Worm (Caenorhabditis elegans): ENCODE measurements around the gene klp-6.

ce11 chrIII:5074398-5074797, 43.7 kb downstream of the klp-6 start, which contains the start of gene ttbk-6:
- TF ChIP-seq skn-1 (tag; optimal IDR thresholded peaks at IDR 0.05) (no peak), unc-62 (GFP tag; optimal IDR thresholded peaks at IDR 0.05) (no peak), aly-2 (tag; optimal IDR thresholded peaks at IDR 0.05) (no peak), R02D3.7 (tag; optimal IDR thresholded peaks at IDR 0.05) (no peak), ztf-11 (tag; optimal IDR thresholded peaks at IDR 0.05) (no peak), nhr-76 (tag; optimal IDR thresholded peaks at IDR 0.05) (no peak), nhr-12 (tag; optimal IDR thresholded peaks at IDR 0.05) (no peak), ZK546.5 (tag; optimal IDR thresholded peaks at IDR 0.05) (no peak), tbx-2 (tag; optimal IDR thresholded peaks at IDR 0.05) (no peak), jun-1 (tag; optimal IDR thresholded peaks at IDR 0.05) (no peak)

Measured in whole organism, L3 larva.